Fruit fly (Drosophila melanogaster) whole organism, wandering third instar larva: ENCODE measurements around the gene Dpp10.

Experiments
- N ChIP-seq: fragments of >200 bp; optimal IDR thresholded peaks from 2 replicates; lab custom pipeline; 2018; ENCODE audit warnings: missing biosample characterization, missing external identifiers, missing genetic modification characterization
- Sp1 ChIP-seq: fragments of 200-800 bp; sonication (Bioruptor generic); optimal IDR thresholded peaks from 3 replicates; lab custom pipeline; 2019; ENCODE audit warnings: missing biosample characterization, mild to moderate bottlenecking, missing genetic modification characterization, moderate library complexity
- dl ChIP-seq, 2 experiments: fragments of 175-275, 200-275 bp in 1 of 2; fragments of 200-275 bp in 1 of 2; sonication (Bioruptor generic); optimal IDR thresholded peaks; lab custom pipeline; 2018; ENCODE audit warnings: mild to moderate bottlenecking in 2 of 2, missing biosample characterization in 2 of 2, missing genetic modification characterization in 2 of 2, moderate library complexity in 2 of 2; ENCODE audit not compliant: partially characterized antibody in 2 of 2, insufficient read depth in 1 of 2
- usp ChIP-seq: fragments of >200 bp; optimal IDR thresholded peaks from 2 replicates; lab custom pipeline; 2017; ENCODE audit warnings: missing biosample characterization, missing genetic modification characterization

- TF ChIP-seq N (no peak), Sp1 (no peak), dl (GFP tag; optimal IDR thresholded peaks at IDR 0.05; lab: Kevin White, UChicago; ENCODE audit: insufficient read depth in 1 of 2, partially characterized antibody in 2 of 2) (no peak), usp (GFP tag; lab: Kevin White, UChicago) (no peak)
Measured at dm6 chr2L:6551452-6551851, 49.4 kb downstream of the Dpp10 start.
